Worm (Caenorhabditis elegans) whole organism, L1 larva: ENCODE measurements around the gene R07C12.3.

Source experiments
- egl-27 ChIP-seq, 2 experiments: fragments of 150-350 bp in 1 of 2; sonication (generic microtip); optimal IDR thresholded peaks; 3 replicates each; lab custom pipeline; 2017 to 2018; ENCODE audit warnings: missing biosample characterization in 2 of 2, missing genetic modification characterization in 2 of 2, missing genetic modification reagents in 2 of 2
- elt-2 ChIP-seq: sonication (generic microtip); optimal IDR thresholded peaks from 2 replicates; lab custom pipeline; 2016; ENCODE audit warnings: missing genetic modification characterization, mild to moderate bottlenecking, inconsistent platforms, missing compliant biosample characterization, missing genetic modification reagents
- elt-3 ChIP-seq, 6 experiments: fragments of 150-350 bp in 1 of 6; sonication (generic microtip); optimal IDR thresholded peaks; 2 replicates each; lab custom pipeline; 2017 to 2018; ENCODE audit warnings: missing biosample characterization in 6 of 6, missing genetic modification characterization in 6 of 6, inconsistent platforms in 1 of 6
- hlh-4 ChIP-seq: sonication (generic microtip); optimal IDR thresholded peaks from 2 replicates; lab custom pipeline; 2016; ENCODE audit warnings: mild to moderate bottlenecking, missing genetic modification characterization, missing compliant biosample characterization
- lin-15B ChIP-seq: fragments of 150-350 bp; sonication (generic microtip); optimal IDR thresholded peaks from 3 replicates; lab custom pipeline; 2014; ENCODE audit warnings: missing biosample characterization, missing genetic modification characterization
- nhr-28 ChIP-seq: fragments of 150-350 bp; optimal IDR thresholded peaks from 2 replicates; lab custom pipeline; 2014; ENCODE audit warnings: missing biosample characterization, missing genetic modification characterization
- nhr-77 ChIP-seq: fragments of 150-350 bp; optimal IDR thresholded peaks from 2 replicates; lab custom pipeline; 2014; ENCODE audit warnings: missing biosample characterization, missing genetic modification characterization
- pag-3 ChIP-seq: sonication (generic microtip); optimal IDR thresholded peaks from 2 replicates; lab custom pipeline; 2017; ENCODE audit warnings: missing genetic modification characterization, mild to moderate bottlenecking, missing compliant biosample characterization, antibody characterized with exemption, borderline replicate concordance; ENCODE audit not compliant: insufficient read depth
- pqm-1 ChIP-seq: sonication (generic microtip); optimal IDR thresholded peaks from 3 replicates; lab custom pipeline; 2017; ENCODE audit warnings: missing biosample characterization, missing genetic modification characterization
- swsn-7 ChIP-seq: sonication (generic microtip); optimal IDR thresholded peaks from 2 replicates; lab custom pipeline; 2016; ENCODE audit warnings: missing genetic modification characterization, missing compliant biosample characterization
- ztf-11 ChIP-seq, 2 experiments: sonication (generic microtip); optimal IDR thresholded peaks; 2 replicates each; lab custom pipeline; 2016 to 2017; ENCODE audit warnings: missing genetic modification characterization in 2 of 2, missing biosample characterization in 1 of 2, missing compliant biosample characterization in 1 of 2
- ztf-4 ChIP-seq: fragments of 150-350 bp; optimal IDR thresholded peaks from 2 replicates; lab custom pipeline; 2014; ENCODE audit warnings: missing biosample characterization, missing genetic modification characterization

- TF ChIP-seq egl-27 (tag; optimal IDR thresholded peaks at IDR 0.05; lab: Kevin White, UChicago): no peak
- TF ChIP-seq ztf-11 (tag; optimal IDR thresholded peaks at IDR 0.05; lab: Kevin White, UChicago): no peak
- no peak for TF ChIP-seq nhr-28 (tag; lab: Kevin White, UChicago)
- peak; percentile 19 for TF ChIP-seq elt-2
- TF ChIP-seq pag-3 (tag; lab: Kevin White, UChicago): no peak
- TF ChIP-seq swsn-7: no peak
- no peak for TF ChIP-seq elt-3 (tag; optimal IDR thresholded peaks at IDR 0.05; lab: Kevin White, UChicago)
- TF ChIP-seq pqm-1: no peak
- TF ChIP-seq nhr-77 (tag; lab: Kevin White, UChicago): no peak
- no peak for TF ChIP-seq hlh-4 (tag; lab: Kevin White, UChicago)
- no peak for TF ChIP-seq lin-15B
- TF ChIP-seq ztf-4: no peak
Measured at ce11 chrIV:4154641-4155040, 9.8 kb downstream of the R07C12.3 start, which contains the start of gene K08D10.14.
